Worm (Caenorhabditis elegans) whole organism, L1 larva: Measurements from ENCODE around the gene F15A8.1.

Experiments
- ceh-82 ChIP-seq, 3 experiments: fragments of 150-350 bp in 1 of 3; sonication (generic microtip) in 2 of 3; optimal IDR thresholded peaks; 2 replicates each; lab custom pipeline; 2014 to 2017; ENCODE audit warnings: missing biosample characterization in 3 of 3, missing genetic modification characterization in 3 of 3
- lin-13 ChIP-seq: fragments of 150-350 bp; optimal IDR thresholded peaks from 2 replicates; lab custom pipeline; 2014; ENCODE audit warnings: missing biosample characterization, missing genetic modification reagents, missing genetic modification characterization

DNA sequence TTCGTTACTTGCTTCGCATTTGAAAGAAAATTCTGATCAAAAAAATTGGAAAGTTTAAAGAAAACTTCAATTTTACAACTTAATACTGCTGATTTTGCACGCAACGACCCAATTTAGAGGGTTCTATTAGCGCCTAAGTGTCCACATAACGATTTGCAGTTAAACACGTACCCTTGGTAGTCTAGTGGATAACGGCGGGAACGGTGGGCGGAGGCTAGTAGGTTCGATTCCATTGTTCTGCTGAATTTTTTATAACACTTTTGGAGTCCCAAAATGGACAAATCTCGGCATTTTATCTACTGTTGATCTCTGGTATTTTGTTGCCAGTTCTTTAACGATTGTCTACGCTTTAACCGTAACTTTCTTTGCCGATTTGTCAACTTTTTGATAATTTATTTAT, 12.4 kb downstream of the F15A8.1 start:
- no peak for TF ChIP-seq lin-13 (GFP tag; lab: Kevin White, UChicago)
- TF ChIP-seq ceh-82 (tag; optimal IDR thresholded peaks at IDR 0.05; lab: Kevin White, UChicago), result no peak
